Worm (Caenorhabditis elegans) whole organism, young adult: ENCODE results near the gene W09C2.10.
A peak's percentile ranks its signal among the peaks of the same experiment; 100 is the strongest.

Experiments used
- B0035.1 ChIP-seq: sonication (generic microtip); optimal IDR thresholded peaks from 2 replicates; lab custom pipeline; 2016; ENCODE audit warnings: missing genetic modification characterization, mild to moderate bottlenecking, missing compliant biosample characterization, missing genotype, missing genetic modification reagents
- B0261.1 ChIP-seq: sonication (generic microtip); optimal IDR thresholded peaks from 2 replicates; lab custom pipeline; 2016; ENCODE audit warnings: mild to moderate bottlenecking, missing genetic modification characterization, moderate library complexity, missing compliant biosample characterization
- C06A6.2 ChIP-seq: fragments of 200-800 bp; sonication (Bioruptor generic); conservative IDR thresholded peaks from 2 replicates; pipeline ENCODE4 v1.3.6; 2022; ENCODE audit warnings: missing genetic modification characterization, missing compliant biosample characterization
- F23B12.7 ChIP-seq: sonication (generic microtip); optimal IDR thresholded peaks from 2 replicates; lab custom pipeline; 2017; ENCODE audit warnings: missing genetic modification characterization, mild to moderate bottlenecking, missing compliant biosample characterization, antibody characterized with exemption, moderate library complexity; ENCODE audit not compliant: insufficient read depth
- F55B11.4 ChIP-seq: sonication (generic microtip); optimal IDR thresholded peaks from 2 replicates; lab custom pipeline; 2016; ENCODE audit warnings: missing compliant biosample characterization, missing genetic modification characterization, borderline replicate concordance; ENCODE audit not compliant: insufficient read depth
- F57C9.4 ChIP-seq: sonication (generic microtip); optimal IDR thresholded peaks from 2 replicates; lab custom pipeline; 2017; ENCODE audit warnings: mild to moderate bottlenecking, missing genetic modification characterization, missing compliant biosample characterization
- K11D2.4 ChIP-seq: fragments of 200-800 bp; sonication (Bioruptor generic); IDR thresholded peaks from 2 replicates; pipeline ENCODE4 v1.3.6; 2022; ENCODE audit warnings: missing genetic modification reagents, missing genetic modification characterization, missing compliant biosample characterization
- aptf-3 ChIP-seq: fragments of 200-800 bp; sonication (Bioruptor generic); IDR thresholded peaks from 2 replicates; pipeline ENCODE4 v1.3.6; 2022; ENCODE audit warnings: missing genetic modification characterization, missing compliant biosample characterization
- athp-1 ChIP-seq: sonication (generic microtip); optimal IDR thresholded peaks from 2 replicates; lab custom pipeline; 2017; ENCODE audit warnings: mild to moderate bottlenecking, missing genetic modification characterization, missing compliant biosample characterization
- attf-5 ChIP-seq: fragments of 200-800 bp; sonication (Bioruptor generic); optimal IDR thresholded peaks from 2 replicates; lab custom pipeline; 2018; ENCODE audit warnings: mild to moderate bottlenecking, missing genetic modification characterization, missing compliant biosample characterization
- bed-2 ChIP-seq: fragments of 200-800 bp; sonication (Bioruptor generic); IDR thresholded peaks from 2 replicates; pipeline ENCODE4 v1.3.6; 2022; ENCODE audit warnings: missing genetic modification reagents, missing genetic modification characterization, missing compliant biosample characterization
- cebp-1 ChIP-seq, 2 experiments: fragments of 200-800 bp in 1 of 2; sonication (Bioruptor generic) in 1 of 2; sonication (generic microtip) in 1 of 2; IDR thresholded peaks in 1 of 2; optimal IDR thresholded peaks in 1 of 2; 2 replicates each; pipeline versions ENCODE4 v1.3.6 to Lab custom; 2017 to 2022; ENCODE audit warnings: missing compliant biosample characterization in 2 of 2, missing genetic modification characterization in 2 of 2, mild to moderate bottlenecking in 1 of 2, missing genetic modification reagents in 1 of 2, moderate library complexity in 1 of 2
- ceh-40 ChIP-seq: fragments of 200-800 bp; sonication (Bioruptor generic); IDR thresholded peaks from 2 replicates; pipeline ENCODE4 v1.3.6; 2022; ENCODE audit warnings: missing genetic modification characterization, missing compliant biosample characterization
- ceh-91 ChIP-seq: fragments of 200-800 bp; sonication (Bioruptor generic); IDR thresholded peaks from 2 replicates; pipeline ENCODE4 v1.3.6; 2022; ENCODE audit warnings: missing genetic modification reagents, missing genetic modification characterization, missing compliant biosample characterization
- die-1 ChIP-seq: sonication (generic microtip); optimal IDR thresholded peaks from 2 replicates; lab custom pipeline; 2016; ENCODE audit warnings: missing genotype, mild to moderate bottlenecking, missing genetic modification characterization, missing compliant biosample characterization
- gei-17 ChIP-seq: fragments of 200-800 bp; sonication (Bioruptor generic); optimal IDR thresholded peaks from 2 replicates; lab custom pipeline; 2018; ENCODE audit warnings: mild to moderate bottlenecking, missing genetic modification characterization, missing compliant biosample characterization
- lin-26 ChIP-seq: fragments of 200-800 bp; sonication (Bioruptor generic); IDR thresholded peaks from 2 replicates; pipeline ENCODE4 v1.3.6; 2022; ENCODE audit warnings: missing genetic modification reagents, missing genetic modification characterization, missing compliant biosample characterization
- lin-40 ChIP-seq: sonication (generic microtip); optimal IDR thresholded peaks from 2 replicates; lab custom pipeline; 2016; ENCODE audit warnings: missing genetic modification characterization, mild to moderate bottlenecking, missing compliant biosample characterization, missing genotype, missing genetic modification reagents
- lir-1 ChIP-seq: fragments of 200-800 bp; sonication (Bioruptor generic); conservative IDR thresholded peaks from 2 replicates; pipeline ENCODE4 v1.3.6; 2022; ENCODE audit warnings: missing genetic modification reagents, missing genetic modification characterization, missing compliant biosample characterization
- madf-6 ChIP-seq: fragments of 200-800 bp; sonication (Bioruptor generic); IDR thresholded peaks from 2 replicates; pipeline ENCODE4 v1.3.6; 2022; ENCODE audit warnings: missing genetic modification reagents, missing genetic modification characterization, missing compliant biosample characterization
- mcd-1 ChIP-seq: fragments of 200-800 bp; sonication (Bioruptor generic); IDR thresholded peaks from 2 replicates; pipeline ENCODE4 v1.3.6; 2022; ENCODE audit warnings: missing genetic modification reagents, missing genetic modification characterization, missing compliant biosample characterization
- mxl-1 ChIP-seq: sonication (generic microtip); optimal IDR thresholded peaks from 2 replicates; lab custom pipeline; 2016; ENCODE audit warnings: missing genetic modification characterization, missing compliant biosample characterization
- nfyb-1 ChIP-seq: fragments of 200-800 bp; sonication (Bioruptor generic); IDR thresholded peaks from 2 replicates; pipeline ENCODE4 v1.3.6; 2022; ENCODE audit warnings: missing genetic modification reagents, missing genetic modification characterization, missing compliant biosample characterization
- nhr-80 ChIP-seq: sonication (generic microtip); optimal IDR thresholded peaks from 2 replicates; lab custom pipeline; 2016; ENCODE audit warnings: missing genetic modification characterization, missing compliant biosample characterization
- pha-4 ChIP-seq: fragments of 150-350 bp; sonication (generic microtip); optimal IDR thresholded peaks from 2 replicates; lab custom pipeline; 2014; ENCODE audit warnings: missing biosample characterization, missing genetic modification reagents, missing genetic modification characterization
- sdz-38 ChIP-seq: sonication (generic microtip); optimal IDR thresholded peaks from 2 replicates; lab custom pipeline; 2016; ENCODE audit warnings: missing genotype, missing genetic modification characterization, missing compliant biosample characterization
- snpc-1.3 ChIP-seq: sonication (generic microtip); optimal IDR thresholded peaks from 2 replicates; lab custom pipeline; 2017; ENCODE audit warnings: missing genetic modification characterization, mild to moderate bottlenecking, missing compliant biosample characterization, antibody characterized with exemption, moderate library complexity, missing genotype, missing genetic modification reagents; ENCODE audit not compliant: insufficient read depth
- somi-1 ChIP-seq: fragments of 200-800 bp; sonication (Bioruptor generic); optimal IDR thresholded peaks from 2 replicates; lab custom pipeline; 2018; ENCODE audit warnings: mild to moderate bottlenecking, missing genetic modification characterization, missing compliant biosample characterization
- unc-130 ChIP-seq: sonication (generic microtip); optimal IDR thresholded peaks from 2 replicates; lab custom pipeline; 2016; ENCODE audit warnings: missing genetic modification reagents, missing genetic modification characterization, missing compliant biosample characterization

The W09C2.10 gene

ce11 chrIV:9631579-9631978 is 6.7 kb upstream of the W09C2.10 start:
- TF ChIP-seq ceh-91 (GFP tag; lab: Robert Waterston, UW), result no peak
- no peak for TF ChIP-seq mcd-1
- 0 out of 2 replicates have a peak, but pooled peaks have one; percentile 12 for TF ChIP-seq lin-26
- TF ChIP-seq, all 124 proteins: peak for 1

- TF ChIP-seq bed-2 (GFP tag; lab: Robert Waterston, UW), result no peak
- TF ChIP-seq athp-1 (tag; lab: Kevin White, UChicago), result no peak
- no peak for TF ChIP-seq lin-26
Observed at ce11 chrIV:9627033-9627432, 2.2 kb upstream of the W09C2.10 start.

DNA sequence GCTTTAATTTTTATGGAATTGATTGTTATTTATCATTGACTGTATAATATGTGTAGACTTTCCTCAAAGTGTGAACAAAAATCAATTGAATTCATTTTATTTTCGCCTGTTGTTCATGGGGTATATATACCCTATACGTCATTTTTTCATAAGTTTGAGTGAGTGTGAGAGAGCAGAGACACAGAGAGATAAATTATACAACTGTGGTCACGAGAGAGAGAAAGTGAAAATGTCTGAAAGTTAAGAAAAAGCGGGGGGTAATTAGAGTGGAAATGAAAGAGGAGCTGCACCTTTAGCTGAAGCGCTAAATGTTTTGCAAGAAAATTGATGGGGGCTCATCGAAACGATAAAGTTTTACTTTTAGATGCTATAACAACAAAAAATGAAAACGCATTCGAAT is 952 bp upstream of the W09C2.10 start:
- TF ChIP-seq B0261.1 (tag; lab: Kevin White, UChicago) (no peak), gei-17 (GFP tag; lab: Kevin White, UChicago) (no peak), lir-1 (GFP tag; lab: Robert Waterston, UW) (no peak), attf-5 (GFP tag; lab: Kevin White, UChicago) (peak; percentile 3), nhr-80 (tag; lab: Kevin White, UChicago) (peak; percentile 36), cebp-1 (GFP tag; IDR thresholded peaks at IDR 0.05; lab: Robert Waterston, UW) (no peak), cebp-1 (tag; optimal IDR thresholded peaks at IDR 0.05; lab: Kevin White, UChicago) (peak; percentile 3), mcd-1 (no peak), mxl-1 (tag; lab: Kevin White, UChicago) (no peak)

- TF ChIP-seq B0035.1 (tag; lab: Kevin White, UChicago), result no peak
- no peak for TF ChIP-seq F23B12.7
- no peak for TF ChIP-seq pha-4 (tag; lab: Kevin White, UChicago)
- no peak for TF ChIP-seq lin-40 (tag; lab: Kevin White, UChicago)
Observed at ce11 chrIV:9624275-9624674, 602 bp downstream of the W09C2.10 start, which contains the start of gene W09C2.8. Gene W09C2.8, minus strand, starts transcription at chrIV:9624375.

- TF ChIP-seq K11D2.4 (GFP tag; lab: Robert Waterston, UW) (no peak), aptf-3 (GFP tag; lab: Robert Waterston, UW) (no peak), nfyb-1 (GFP tag; lab: Robert Waterston, UW) (no peak), ceh-40 (GFP tag; lab: Robert Waterston, UW) (no peak), C06A6.2 (GFP tag; lab: Robert Waterston, UW) (no peak), die-1 (tag; lab: Kevin White, UChicago) (no peak), madf-6 (GFP tag; lab: Robert Waterston, UW) (no peak), unc-130 (GFP tag; lab: Kevin White, UChicago) (no peak), F55B11.4 (tag; lab: Kevin White, UChicago) (no peak)
Observed at ce11 chrIV:9623269-9623668, 1.6 kb downstream of the W09C2.10 start, which contains the start of gene W09C2.9. Gene W09C2.9, minus strand, starts transcription at chrIV:9623369.

DNA sequence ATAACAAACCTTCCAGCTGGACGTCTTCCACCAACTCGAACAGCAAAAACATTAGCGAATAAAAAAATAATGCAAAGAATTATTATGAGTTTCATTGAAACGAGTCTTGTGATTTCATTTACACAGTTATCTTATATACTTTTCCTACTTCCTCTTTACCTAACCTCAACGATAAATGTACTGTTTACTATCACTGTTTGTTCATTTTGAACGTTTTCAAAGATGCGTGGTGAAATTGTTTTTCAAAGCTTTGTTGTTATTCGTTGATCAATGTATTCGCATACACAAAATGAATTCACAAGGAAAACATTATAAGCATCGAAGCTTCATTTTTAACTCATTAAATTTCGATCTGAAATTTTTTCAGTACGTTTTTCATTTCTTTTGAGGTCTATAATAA is 2.6 kb downstream of the W09C2.10 start, which contains the start of gene W09C2.7:
TSS of gene W09C2.7 (minus strand) at position 101 of the 400 bp plus-strand sequence.
- TF ChIP-seq snpc-1.3 (tag; lab: Kevin White, UChicago) (no peak), sdz-38 (no peak), F57C9.4 (tag; lab: Kevin White, UChicago) (no peak), somi-1 (no peak)
- TF ChIP-seq, all 124 proteins: peak for 0
